Worm (Caenorhabditis elegans) whole organism, L2 larva: ENCODE data around the gene sri-40.
"Not testable (repeated sequence)": the region's sequence is repeated elsewhere in the genome, so short reads cannot be mapped to it uniquely, and the experiment has no call there.

Experiments used
- C34F6.9 ChIP-seq: fragments of 150-350 bp; optimal IDR thresholded peaks from 2 replicates; lab custom pipeline; 2014; ENCODE audit warnings: missing biosample characterization, missing genetic modification characterization
- F13H6.1 ChIP-seq: sonication (generic microtip); optimal IDR thresholded peaks from 2 replicates; lab custom pipeline; 2016; ENCODE audit warnings: missing genetic modification characterization, missing compliant biosample characterization
- R02D3.7 ChIP-seq: fragments of 150-350 bp; optimal IDR thresholded peaks from 2 replicates; lab custom pipeline; 2014; ENCODE audit warnings: missing biosample characterization, missing genetic modification characterization
- Y55F3AM.14 ChIP-seq: fragments of 200-800 bp; sonication (Bioruptor generic); optimal IDR thresholded peaks from 2 replicates; lab custom pipeline; 2018; ENCODE audit warnings: mild to moderate bottlenecking, missing genetic modification characterization, missing compliant biosample characterization
- ZK546.5 ChIP-seq: sonication (generic microtip); optimal IDR thresholded peaks from 2 replicates; lab custom pipeline; 2017; ENCODE audit warnings: missing biosample characterization, missing genetic modification characterization
- alr-1 ChIP-seq: fragments of 150-350 bp; optimal IDR thresholded peaks from 2 replicates; lab custom pipeline; 2014; ENCODE audit warnings: missing biosample characterization, missing genetic modification characterization
- ama-1 ChIP-seq: fragments of 150-350 bp; optimal IDR thresholded peaks from 2 replicates; lab custom pipeline; 2018; ENCODE audit warnings: inconsistent platforms
- blmp-1 ChIP-seq: sonication (generic microtip); optimal IDR thresholded peaks from 2 replicates; lab custom pipeline; 2017; ENCODE audit warnings: missing genetic modification characterization, mild to moderate bottlenecking, missing compliant biosample characterization, antibody characterized with exemption, moderate library complexity; ENCODE audit not compliant: insufficient read depth
- ceh-82 ChIP-seq: fragments of 150-350 bp; optimal IDR thresholded peaks from 2 replicates; lab custom pipeline; 2014; ENCODE audit warnings: missing biosample characterization, missing genetic modification characterization
- dmd-4 ChIP-seq: sonication (generic microtip); optimal IDR thresholded peaks from 2 replicates; lab custom pipeline; 2017; ENCODE audit warnings: missing biosample characterization, missing genetic modification characterization
- egl-27 ChIP-seq: sonication (generic microtip); optimal IDR thresholded peaks from 3 replicates; lab custom pipeline; 2017; ENCODE audit warnings: missing biosample characterization, missing genetic modification reagents, missing genetic modification characterization
- elt-3 ChIP-seq: sonication (generic microtip); optimal IDR thresholded peaks from 2 replicates; lab custom pipeline; 2017; ENCODE audit warnings: missing biosample characterization, missing genetic modification characterization
- fos-1 ChIP-seq: fragments of 150-350 bp; optimal IDR thresholded peaks from 2 replicates; lab custom pipeline; 2014; ENCODE audit warnings: missing biosample characterization, missing genetic modification characterization
- gmeb-1 ChIP-seq: fragments of 150-350 bp; optimal IDR thresholded peaks from 2 replicates; lab custom pipeline; 2014; ENCODE audit warnings: missing biosample characterization, missing genetic modification characterization
- lin-11 ChIP-seq: fragments of 150-350 bp; sonication (generic microtip); optimal IDR thresholded peaks from 2 replicates; lab custom pipeline; 2014; ENCODE audit warnings: missing biosample characterization, missing genetic modification characterization, inconsistent platforms, mixed read lengths
- lin-39 ChIP-seq: fragments of 150-350 bp; optimal IDR thresholded peaks from 2 replicates; lab custom pipeline; 2014; ENCODE audit warnings: missing biosample characterization, missing genetic modification reagents, missing genetic modification characterization
- lsy-2 ChIP-seq, 2 experiments: fragments of 150-350 bp in 1 of 2; sonication (generic microtip) in 1 of 2; optimal IDR thresholded peaks; 2 replicates each; lab custom pipeline; 2014 to 2017; ENCODE audit warnings: missing biosample characterization in 2 of 2, missing genetic modification characterization in 2 of 2
- nhr-10 ChIP-seq: sonication (generic microtip); optimal IDR thresholded peaks from 2 replicates; lab custom pipeline; 2017; ENCODE audit warnings: missing biosample characterization, missing genetic modification characterization
- nhr-11 ChIP-seq: fragments of 150-350 bp; optimal IDR thresholded peaks from 2 replicates; lab custom pipeline; 2014; ENCODE audit warnings: missing biosample characterization, missing genetic modification characterization
- nhr-12 ChIP-seq: fragments of 150-350 bp; optimal IDR thresholded peaks from 2 replicates; lab custom pipeline; 2014; ENCODE audit warnings: missing biosample characterization, missing genetic modification characterization
- nhr-129 ChIP-seq: fragments of 150-350 bp; optimal IDR thresholded peaks from 2 replicates; lab custom pipeline; 2014; ENCODE audit warnings: missing biosample characterization, missing genetic modification characterization
- nhr-21 ChIP-seq: fragments of 150-350 bp; optimal IDR thresholded peaks from 2 replicates; lab custom pipeline; 2014; ENCODE audit warnings: missing biosample characterization, missing genetic modification characterization
- nhr-23 ChIP-seq: fragments of 150-350 bp; optimal IDR thresholded peaks from 2 replicates; lab custom pipeline; 2014; ENCODE audit warnings: missing biosample characterization, missing genetic modification reagents, missing genetic modification characterization
- nhr-237 ChIP-seq: fragments of 150-350 bp; optimal IDR thresholded peaks from 2 replicates; lab custom pipeline; 2014; ENCODE audit warnings: missing biosample characterization, missing genetic modification characterization
- nhr-25 ChIP-seq: fragments of 150-350 bp; sonication (generic microtip); optimal IDR thresholded peaks from 3 replicates; lab custom pipeline; 2014; ENCODE audit warnings: missing biosample characterization, missing genetic modification characterization
- nhr-6 ChIP-seq: fragments of 150-350 bp; optimal IDR thresholded peaks from 2 replicates; lab custom pipeline; 2014; ENCODE audit warnings: missing biosample characterization, missing genetic modification characterization
- peb-1 ChIP-seq: fragments of 150-350 bp; optimal IDR thresholded peaks from 2 replicates; lab custom pipeline; 2014; ENCODE audit warnings: missing biosample characterization, missing genetic modification characterization
- sem-4 ChIP-seq: fragments of 150-350 bp; optimal IDR thresholded peaks from 2 replicates; lab custom pipeline; 2014; ENCODE audit warnings: missing biosample characterization, missing genetic modification reagents, missing genetic modification characterization
- skn-1 ChIP-seq: sonication (generic microtip); optimal IDR thresholded peaks from 2 replicates; lab custom pipeline; 2017; ENCODE audit warnings: missing biosample characterization, missing genetic modification characterization
- sma-3 ChIP-seq: sonication (generic microtip); optimal IDR thresholded peaks from 2 replicates; lab custom pipeline; 2016; ENCODE audit warnings: missing genetic modification reagents, missing genetic modification characterization, missing compliant biosample characterization
- snpc-4 ChIP-seq: fragments of 150-350 bp; optimal IDR thresholded peaks from 2 replicates; lab custom pipeline; 2014; ENCODE audit warnings: missing biosample characterization, missing genetic modification characterization
- unc-39 ChIP-seq: fragments of 150-350 bp; optimal IDR thresholded peaks from 2 replicates; lab custom pipeline; 2014; ENCODE audit warnings: missing biosample characterization, missing genetic modification characterization
- unc-55 ChIP-seq: fragments of 150-350 bp; sonication (generic microtip); optimal IDR thresholded peaks from 3 replicates; lab custom pipeline; 2014; ENCODE audit warnings: missing biosample characterization, missing genetic modification reagents, missing genetic modification characterization
- unc-62 ChIP-seq: fragments of 150-350 bp; optimal IDR thresholded peaks from 2 replicates; lab custom pipeline; 2014; ENCODE audit warnings: missing biosample characterization, missing genetic modification reagents, missing genetic modification characterization
- ztf-1 ChIP-seq: fragments of 200-800 bp; sonication (Bioruptor generic); conservative IDR thresholded peaks from 2 replicates; pipeline ENCODE4 v1.3.6; 2022; ENCODE audit warnings: missing genetic modification characterization, missing compliant biosample characterization

sri-40 gene

ce11 chrII:3210365-3210764 is 32.6 kb downstream of the sri-40 start, which contains the start of gene ZC239.5:
ZC239.5 (plus strand) TSS chrII:3210665.
- TF ChIP-seq snpc-4 (tag; lab: Kevin White, UChicago) (no peak), nhr-21 (no peak), R02D3.7 (tag; lab: Kevin White, UChicago) (no peak)

ce11 chrII:3213898-3214297 is 36.1 kb downstream of the sri-40 start, which contains the start of gene ZC239.4:
ZC239.4 (plus strand) TSS chrII:3214198.
- no peak for TF ChIP-seq lin-39 (tag; lab: Kevin White, UChicago)
- no peak for TF ChIP-seq nhr-6 (tag; lab: Kevin White, UChicago)
- TF ChIP-seq R02D3.7 (tag; lab: Kevin White, UChicago) = no peak
- TF ChIP-seq lsy-2 (tag; optimal IDR thresholded peaks at IDR 0.05; lab: Kevin White, UChicago) = no peak
- TF ChIP-seq skn-1 = no peak
- no peak for TF ChIP-seq nhr-129 (tag; lab: Kevin White, UChicago)

- not testable (repeated sequence) for TF ChIP-seq unc-39 (tag; lab: Kevin White, UChicago); blmp-1; sem-4 (tag; lab: Kevin White, UChicago)
Observed at ce11 chrII:3215762-3216161, 38.0 kb downstream of the sri-40 start, which contains the start of gene ZC239.3. ZC239.3 (plus strand) TSS chrII:3216062.

DNA sequence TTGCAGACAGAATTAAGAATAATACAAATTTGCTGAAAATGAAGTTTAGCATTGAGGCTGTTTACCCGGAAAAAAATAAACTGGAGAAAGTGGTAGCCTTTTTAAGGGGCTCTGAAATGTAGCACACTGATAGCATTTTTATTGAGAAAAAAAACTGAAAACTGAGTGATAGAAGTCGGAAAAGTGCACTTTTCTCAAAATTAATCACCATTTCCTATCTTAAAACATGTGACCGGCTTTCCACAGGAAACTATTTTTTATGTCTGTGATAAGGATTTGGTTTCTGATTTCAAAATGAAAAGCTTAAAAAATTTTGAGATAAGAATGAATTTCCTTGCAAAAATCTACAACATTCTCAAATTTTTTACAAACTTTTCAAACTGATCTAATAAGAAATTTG is 43.0 kb downstream of the sri-40 start, which contains the start of gene ZC239.22:
ZC239.22 (minus strand) TSS at position 101 of the 400 bp plus-strand sequence.
- TF ChIP-seq gmeb-1 (tag; lab: Kevin White, UChicago) (no peak), ZK546.5 (no peak), alr-1 (tag; lab: Kevin White, UChicago) (no peak), nhr-25 (no peak), F13H6.1 (tag; lab: Kevin White, UChicago) (no peak), unc-55 (GFP tag; lab: Kevin White, UChicago) (no peak), egl-27 (tag; lab: Kevin White, UChicago) (no peak), nhr-23 (no peak), unc-62 (GFP tag; lab: Kevin White, UChicago) (no peak), elt-3 (tag; lab: Kevin White, UChicago) (no peak), ztf-1 (GFP tag; lab: Robert Waterston, UW) (no peak), sem-4 (tag; lab: Kevin White, UChicago) (no peak), R02D3.7 (tag; lab: Kevin White, UChicago) (no peak), C34F6.9 (no peak), fos-1 (tag; lab: Kevin White, UChicago) (no peak), nhr-10 (tag; lab: Kevin White, UChicago) (no peak)
- TF ChIP-seq, all 48 proteins: peak for 0

DNA sequence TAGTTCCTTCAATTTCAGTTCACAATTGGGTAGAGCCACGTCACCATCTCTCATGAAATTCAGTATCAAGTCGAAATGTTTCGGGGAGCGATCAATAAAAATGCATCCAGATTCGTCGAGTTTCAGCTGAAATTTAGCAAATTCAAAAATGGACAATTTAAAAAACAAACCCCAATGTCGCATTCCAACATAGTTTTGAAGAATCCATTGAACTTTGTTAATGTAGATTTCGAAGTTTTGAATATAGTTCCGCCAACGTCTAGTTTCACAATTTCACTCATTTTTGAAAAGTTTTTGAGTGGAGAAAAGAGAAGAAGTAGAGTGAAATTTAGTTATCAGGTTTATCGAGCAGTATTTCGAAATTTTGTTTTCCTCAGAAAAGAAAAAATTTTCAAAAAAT is 44.0 kb downstream of the sri-40 start, which contains the start of gene ZC239.14:
ZC239.14 (minus strand) TSS at position 305 of the 400 bp plus-strand sequence.
- TF ChIP-seq nhr-237 (tag; lab: Kevin White, UChicago) = no peak
- no peak for TF ChIP-seq unc-55 (GFP tag; lab: Kevin White, UChicago)
- TF ChIP-seq, all 48 proteins: peak for 0

DNA sequence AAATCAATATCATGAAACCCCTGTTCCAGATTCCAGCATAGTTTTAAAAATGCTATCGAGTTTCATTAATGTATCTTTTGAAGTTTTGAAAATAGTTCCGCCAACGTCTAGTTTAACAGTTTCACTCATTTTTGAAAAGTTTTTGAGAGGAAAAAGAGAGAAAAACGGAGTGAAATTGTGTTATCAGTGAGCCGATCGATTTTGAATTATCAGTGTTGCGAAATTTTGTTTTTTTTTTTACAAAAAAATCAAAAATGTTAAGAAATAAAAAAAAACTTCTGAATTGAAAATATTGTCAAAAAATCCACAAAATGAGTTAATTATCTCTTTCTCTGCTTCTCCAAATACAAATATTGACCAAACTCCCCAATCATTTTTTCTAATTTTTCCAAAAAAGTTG is 44.9 kb downstream of the sri-40 start, which contains the start of gene ZC239.13:
ZC239.13 (minus strand) TSS at position 154 of the 400 bp plus-strand sequence.
- TF ChIP-seq lsy-2 (tag; optimal IDR thresholded peaks at IDR 0.05; lab: Kevin White, UChicago) (no peak), ama-1 (lab: Kevin White, UChicago) (no peak), fos-1 (tag; lab: Kevin White, UChicago) (peak; percentile 5)

DNA sequence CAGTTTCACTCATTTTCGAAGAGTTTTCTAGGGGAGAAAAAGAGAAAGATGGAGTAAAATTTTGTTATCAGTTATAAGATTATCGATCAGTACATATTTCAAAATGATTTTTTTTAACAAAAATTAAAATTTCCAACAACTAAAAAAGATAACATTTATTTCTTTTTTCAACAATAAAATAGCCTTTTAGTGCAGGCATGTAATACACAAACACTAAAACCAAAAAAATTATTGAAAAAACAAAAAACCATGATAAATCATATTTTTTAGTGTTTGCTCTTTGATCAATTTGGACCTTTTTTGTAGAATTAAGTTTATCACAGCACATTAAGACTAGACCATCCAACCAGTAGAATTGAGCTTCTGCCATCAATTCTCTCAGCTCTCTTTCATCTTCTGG is 46.9 kb downstream of the sri-40 start, which contains the start of gene ZC239.15:
ZC239.15 (minus strand) TSS at position 101 of the 400 bp plus-strand sequence.
- TF ChIP-seq sma-3 = no peak
- no peak for TF ChIP-seq nhr-12 (tag; lab: Kevin White, UChicago)
- TF ChIP-seq nhr-237 (tag; lab: Kevin White, UChicago) = no peak
- no peak for TF ChIP-seq nhr-10 (tag; lab: Kevin White, UChicago)
- no peak for TF ChIP-seq ceh-82 (tag; lab: Kevin White, UChicago)
- no peak for TF ChIP-seq lin-39 (tag; lab: Kevin White, UChicago)
- no peak for TF ChIP-seq nhr-129 (tag; lab: Kevin White, UChicago)
- TF ChIP-seq lin-11 (tag; lab: Kevin White, UChicago) = no peak
- TF ChIP-seq Y55F3AM.14 (GFP tag; lab: Kevin White, UChicago) = no peak
- TF ChIP-seq ama-1 (lab: Kevin White, UChicago) = no peak
- no peak for TF ChIP-seq fos-1 (tag; lab: Kevin White, UChicago)
- no peak for TF ChIP-seq gmeb-1 (tag; lab: Kevin White, UChicago)
- no peak for TF ChIP-seq peb-1
- no peak for TF ChIP-seq dmd-4
- no peak for TF ChIP-seq egl-27 (tag; lab: Kevin White, UChicago)
- no peak for TF ChIP-seq nhr-11 (tag; lab: Kevin White, UChicago)
- no peak for TF ChIP-seq elt-3 (tag; lab: Kevin White, UChicago)
